Worm (Caenorhabditis elegans): ENCODE results near the gene pudl-1.

Gene pudl-1

ce11 chrIV:2846264-2846663 is 13.6 kb downstream of the pudl-1 start, which contains the start of gene Y54G2A.40:
Y54G2A.40 (plus strand) TSS chrIV:2846476.
- TF ChIP-seq snpc-1.2 (GFP tag; IDR thresholded peaks at IDR 0.05) (no peak), lin-38 (GFP tag; IDR thresholded peaks at IDR 0.05) (peak; percentile 30; the same call in 1 of the 2 replicates), mes-2 (tag; optimal IDR thresholded peaks at IDR 0.05; ENCODE audit: poor library complexity, severe bottlenecking) (peak; percentile 62), pqm-1 (tag; optimal IDR thresholded peaks at IDR 0.05) (no peak), lin-1 (GFP tag; IDR thresholded peaks at IDR 0.05) (no peak), lsy-2 (tag; optimal IDR thresholded peaks at IDR 0.05) (peak in 1 of 2 experiments; percentile 76), mep-1 (tag; optimal IDR thresholded peaks at IDR 0.05) (peak; percentile 14), tra-1 (GFP tag; IDR thresholded peaks at IDR 0.05) (no peak), pha-4 (GFP tag; IDR thresholded peaks at IDR 0.05) (no peak), pha-4 (tag; optimal IDR thresholded peaks at IDR 0.05) (peak; percentile 80), nhr-77 (tag; optimal IDR thresholded peaks at IDR 0.05) (peak; percentile 4), snpc-4 (tag; optimal IDR thresholded peaks at IDR 0.05) (no peak), dpl-1 (GFP tag; optimal IDR thresholded peaks at IDR 0.05) (peak; percentile 33), ceh-20 (GFP tag; IDR thresholded peaks at IDR 0.05) (no peak), dve-1 (tag; optimal IDR thresholded peaks at IDR 0.05; ENCODE audit: insufficient read depth) (peak; percentile 28), ceh-32 (tag; optimal IDR thresholded peaks at IDR 0.05; ENCODE audit: poor library complexity) (no peak), daf-16 (GFP tag; optimal IDR thresholded peaks at IDR 0.05) (peak in 1 of 2 experiments; percentile 81), daf-16 (tag; optimal IDR thresholded peaks at IDR 0.05) (peak; percentile 91), mdt-29 (GFP tag; IDR thresholded peaks at IDR 0.05) (no peak)

- no peak for TF ChIP-seq lin-39 (tag; optimal IDR thresholded peaks at IDR 0.05)
- TF ChIP-seq lir-3 (tag; optimal IDR thresholded peaks at IDR 0.05): no peak
- TF ChIP-seq egl-43 (GFP tag; IDR thresholded peaks at IDR 0.05): 0 out of 2 replicates have a peak, but pooled peaks have one; percentile 27
- no peak for TF ChIP-seq daf-19 (GFP tag; conservative IDR thresholded peaks at IDR 0.05)
- peak; percentile 77 for TF ChIP-seq set-16 (GFP tag; IDR thresholded peaks at IDR 0.05)
- no peak for TF ChIP-seq madf-5 (GFP tag; IDR thresholded peaks at IDR 0.05)
- TF ChIP-seq Y48G9A.11 (GFP tag; IDR thresholded peaks at IDR 0.05): no peak
- TF ChIP-seq F26F4.8 (GFP tag; conservative IDR thresholded peaks at IDR 0.05): no peak
- no peak for TF ChIP-seq zip-11 (GFP tag; IDR thresholded peaks at IDR 0.05)
- no peak for TF ChIP-seq hlh-11 (tag; optimal IDR thresholded peaks at IDR 0.05)
- no peak for TF ChIP-seq dmd-8 (GFP tag; IDR thresholded peaks at IDR 0.05)
- TF ChIP-seq nhr-77 (tag; optimal IDR thresholded peaks at IDR 0.05): no peak
- no peak for TF ChIP-seq nhr-48 (tag; optimal IDR thresholded peaks at IDR 0.05)
- TF ChIP-seq unc-130 (GFP tag; optimal IDR thresholded peaks at IDR 0.05): no peak
- TF ChIP-seq ZK337.2 (GFP tag; IDR thresholded peaks at IDR 0.05): no peak
- no peak for TF ChIP-seq F49E8.2 (tag; optimal IDR thresholded peaks at IDR 0.05; ENCODE audit: borderline replicate concordance)
- TF ChIP-seq vab-7 (GFP tag; IDR thresholded peaks at IDR 0.05): no peak
- TF ChIP-seq sdz-12 (GFP tag; optimal IDR thresholded peaks at IDR 0.05): no peak
- no peak for TF ChIP-seq spr-3 (GFP tag; optimal IDR thresholded peaks at IDR 0.05)
- TF ChIP-seq snpc-1.2 (GFP tag; IDR thresholded peaks at IDR 0.05): peak; percentile 31; the same call in 1 of the 2 replicates
- TF ChIP-seq F10B5.3 (tag; optimal IDR thresholded peaks at IDR 0.05): no peak
- TF ChIP-seq spr-1 (tag; optimal IDR thresholded peaks at IDR 0.05): no peak
- TF ChIP-seq nhr-41 (GFP tag; IDR thresholded peaks at IDR 0.05): no peak
- TF ChIP-seq pha-4 (GFP tag; IDR thresholded peaks at IDR 0.05): no peak
- no peak for TF ChIP-seq pha-4 (tag; optimal IDR thresholded peaks at IDR 0.05)
These were observed 16.6 kb downstream of the pudl-1 start for ce11 chrIV:2849269-2849668.
